Fruit fly (Drosophila melanogaster) whole organism, embryonic: Measurements from ENCODE around the gene PpV.
A peak's percentile ranks its signal among the peaks of the same experiment; 100 is the strongest.

Experiments used
- Atf-2 ChIP-seq: fragments of 200-800 bp; sonication (Bioruptor generic); optimal IDR thresholded peaks from 2 replicates; lab custom pipeline; 2016; ENCODE audit warnings: missing biosample characterization, missing genetic modification characterization
- Awh ChIP-seq: fragments of 200-800 bp; sonication (Bioruptor generic); IDR thresholded peaks from 2 replicates; pipeline ENCODE4, ENCODE4 v1.3.6; 2022; ENCODE audit warnings: missing biosample characterization, missing genetic modification characterization
- BEAF-32 ChIP-seq: fragments of 200-800 bp; sonication (Bioruptor generic); optimal IDR thresholded peaks from 3 replicates; lab custom pipeline; 2017; ENCODE audit warnings: missing biosample characterization, missing genetic modification characterization, mild to moderate bottlenecking, moderate library complexity, missing genetic modification reagents
- CG10321 ChIP-seq: fragments of 200-800 bp; sonication (Bioruptor generic); IDR thresholded peaks from 2 replicates; pipeline ENCODE4 v1.3.6; 2022; ENCODE audit warnings: missing biosample characterization, missing genetic modification characterization
- CG11456 ChIP-seq: fragments of 200-800 bp; sonication (Bioruptor generic); IDR thresholded peaks from 3 replicates; pipeline ENCODE4 v1.3.6; 2022; ENCODE audit warnings: missing biosample characterization, missing genetic modification characterization
- CG13624 ChIP-seq: fragments of 200-800 bp; sonication (Bioruptor generic); optimal IDR thresholded peaks from 2 replicates; lab custom pipeline; 2016; ENCODE audit warnings: missing biosample characterization, missing genetic modification characterization
- CG1647 ChIP-seq: fragments of 200-800 bp; sonication (Bioruptor generic); optimal IDR thresholded peaks from 3 replicates; lab custom pipeline; 2016; ENCODE audit warnings: missing biosample characterization, missing genetic modification characterization
- CG17912 ChIP-seq: fragments of 200-800 bp; sonication (Bioruptor generic); optimal IDR thresholded peaks from 2 replicates; lab custom pipeline; 2018; ENCODE audit warnings: missing biosample characterization, mild to moderate bottlenecking, missing genetic modification characterization
- CG18011 ChIP-seq: fragments of 200-800 bp; sonication (Bioruptor generic); optimal IDR thresholded peaks from 2 replicates; lab custom pipeline; 2017; ENCODE audit warnings: missing biosample characterization, missing genetic modification characterization, mild to moderate bottlenecking, moderate library complexity, missing genotype
- CG18476 ChIP-seq: fragments of 200-800 bp; sonication (Bioruptor generic); optimal IDR thresholded peaks from 2 replicates; lab custom pipeline; 2016; ENCODE audit warnings: missing biosample characterization, mild to moderate bottlenecking, missing genetic modification characterization
- CG2202 ChIP-seq: fragments of 200-800 bp; sonication (Bioruptor generic); optimal IDR thresholded peaks from 2 replicates; lab custom pipeline; 2018; ENCODE audit warnings: missing biosample characterization, mild to moderate bottlenecking, missing genetic modification characterization
- CG3065 ChIP-seq: fragments of 200-800 bp; sonication (Bioruptor generic); optimal IDR thresholded peaks from 2 replicates; lab custom pipeline; 2016; ENCODE audit warnings: missing biosample characterization, missing genetic modification characterization
- CG31365 ChIP-seq: fragments of 200-800 bp; sonication (Bioruptor generic); optimal IDR thresholded peaks from 2 replicates; lab custom pipeline; 2018; ENCODE audit warnings: missing biosample characterization, mild to moderate bottlenecking, missing genetic modification characterization
- CG3847 ChIP-seq: fragments of 200-800 bp; sonication (Bioruptor generic); IDR thresholded peaks from 2 replicates; pipeline ENCODE4 v1.3.6; 2022; ENCODE audit warnings: missing biosample characterization, missing genetic modification characterization
- CG4282 ChIP-seq: fragments of 200-800 bp; sonication (Bioruptor generic); optimal IDR thresholded peaks from 2 replicates; lab custom pipeline; 2016; ENCODE audit warnings: missing biosample characterization, missing genetic modification characterization
- CG4360 ChIP-seq: fragments of 200-800 bp; sonication (Bioruptor generic); IDR thresholded peaks from 2 replicates; pipeline ENCODE4 v1.3.6; 2022; ENCODE audit warnings: missing biosample characterization, missing genetic modification characterization
- CG6175 ChIP-seq: fragments of 200-800 bp; sonication (Bioruptor generic); IDR thresholded peaks from 3 replicates; pipeline ENCODE4 v1.3.6; 2022; ENCODE audit warnings: missing biosample characterization, missing genetic modification characterization
- CG7357 ChIP-seq: fragments of 200-800 bp; sonication (Bioruptor generic); IDR thresholded peaks from 3 replicates; pipeline ENCODE4 v1.3.6; 2022; ENCODE audit warnings: missing biosample characterization, missing genetic modification characterization
- CG7745 ChIP-seq: fragments of 200-800 bp; sonication (Bioruptor generic); optimal IDR thresholded peaks from 2 replicates; lab custom pipeline; 2018; ENCODE audit warnings: missing biosample characterization, mild to moderate bottlenecking, missing genetic modification characterization, moderate library complexity
- CG7786 ChIP-seq: fragments of 200-800 bp; sonication (Bioruptor generic); optimal IDR thresholded peaks from 2 replicates; lab custom pipeline; 2016; ENCODE audit warnings: missing biosample characterization, missing genetic modification characterization
- CG8478 ChIP-seq: fragments of >200 bp; optimal IDR thresholded peaks from 2 replicates; lab custom pipeline; 2018
- Dip2 ChIP-seq: fragments of 200-800 bp; sonication (Bioruptor generic); IDR thresholded peaks from 2 replicates; pipeline ENCODE4 v1.3.6; 2022; ENCODE audit warnings: missing biosample characterization, missing genetic modification characterization
- GATAe ChIP-seq: fragments of 200-800 bp; sonication (Bioruptor generic); conservative IDR thresholded peaks from 2 replicates; pipeline ENCODE4 v1.3.6; 2022; ENCODE audit warnings: missing biosample characterization, missing genetic modification characterization
- HmgZ ChIP-seq: fragments of 200-800 bp; sonication (Bioruptor generic); optimal IDR thresholded peaks from 2 replicates; lab custom pipeline; 2018; ENCODE audit warnings: missing biosample characterization, mild to moderate bottlenecking, missing genetic modification characterization
- Hr3 ChIP-seq: fragments of 200-800 bp; sonication (Bioruptor generic); optimal IDR thresholded peaks from 3 replicates; lab custom pipeline; 2016; ENCODE audit warnings: missing biosample characterization, missing genetic modification characterization
- Hr78 ChIP-seq, 2 experiments: fragments of 200-800 bp in 1 of 2; fragments of >200 bp in 1 of 2; sonication (Bioruptor generic) in 1 of 2; optimal IDR thresholded peaks; 2 replicates each; lab custom pipeline; 2017 to 2019; ENCODE audit warnings: missing biosample characterization in 2 of 2, missing genetic modification characterization in 2 of 2, mild to moderate bottlenecking in 1 of 2, moderate library complexity in 1 of 2
- Mad ChIP-seq: fragments of 200-800 bp; sonication (Bioruptor generic); optimal IDR thresholded peaks from 2 replicates; lab custom pipeline; 2016; ENCODE audit warnings: missing biosample characterization, missing genetic modification characterization
- Mes4 ChIP-seq: fragments of 200-800 bp; sonication (Bioruptor generic); optimal IDR thresholded peaks from 2 replicates; lab custom pipeline; 2016; ENCODE audit warnings: missing biosample characterization, missing genetic modification characterization
- NFAT ChIP-seq: fragments of 200-800 bp; sonication (Bioruptor generic); IDR thresholded peaks from 2 replicates; pipeline ENCODE4 v1.3.6; 2022; ENCODE audit warnings: missing biosample characterization, missing genetic modification characterization
- Nf-YC ChIP-seq: fragments of 200-800 bp; optimal IDR thresholded peaks from 3 replicates; lab custom pipeline; 2019; ENCODE audit warnings: missing biosample characterization, mild to moderate bottlenecking, missing genetic modification characterization, moderate library complexity
- Rfx ChIP-seq: fragments of 200-800 bp; sonication (Bioruptor generic); IDR thresholded peaks from 2 replicates; pipeline ENCODE4 v1.3.6; 2022; ENCODE audit warnings: missing biosample characterization, missing genetic modification characterization
- Sin3A ChIP-seq: fragments of >200 bp; optimal IDR thresholded peaks from 2 replicates; lab custom pipeline; 2018
- Six4 ChIP-seq: fragments of 200-800 bp; sonication (Bioruptor generic); optimal IDR thresholded peaks from 2 replicates; lab custom pipeline; 2016; ENCODE audit warnings: missing biosample characterization, missing genetic modification characterization
- Spps ChIP-seq: fragments of 200-800 bp; sonication (Bioruptor generic); optimal IDR thresholded peaks from 2 replicates; lab custom pipeline; 2018; ENCODE audit warnings: missing biosample characterization, mild to moderate bottlenecking, missing genetic modification characterization
- Sry-δ ChIP-seq: fragments of 200-800 bp; sonication (Bioruptor generic); optimal IDR thresholded peaks from 2 replicates; lab custom pipeline; 2016; ENCODE audit warnings: missing biosample characterization, missing genetic modification characterization
- Trl ChIP-seq, 3 experiments: fragments of >200 bp in 2 of 3; fragments of 200-800 bp in 1 of 3; sonication (Bioruptor generic) in 1 of 3; optimal IDR thresholded peaks; 2 replicates in 1 of 3; 3 replicates in 2 of 3; lab custom pipeline; 2016 to 2017; ENCODE audit warnings: missing biosample characterization in 1 of 3, missing genetic modification characterization in 1 of 3
- Usf ChIP-seq: fragments of 200-800 bp; sonication (Bioruptor generic); optimal IDR thresholded peaks from 2 replicates; lab custom pipeline; 2017; ENCODE audit warnings: missing genotype, missing biosample characterization, missing genetic modification characterization
- ash1 ChIP-seq: fragments of 200-800 bp; sonication (Bioruptor generic); optimal IDR thresholded peaks from 2 replicates; lab custom pipeline; 2018; ENCODE audit warnings: missing biosample characterization, mild to moderate bottlenecking, missing genetic modification characterization
- ato ChIP-seq: fragments of 200-800 bp; sonication (Bioruptor generic); IDR thresholded peaks from 2 replicates; pipeline ENCODE4 v1.3.6; 2022; ENCODE audit warnings: missing biosample characterization, missing genetic modification characterization; ENCODE audit not compliant: partially characterized antibody
- fu2 ChIP-seq: fragments of 200-800 bp; sonication (Bioruptor generic); optimal IDR thresholded peaks from 2 replicates; lab custom pipeline; 2016; ENCODE audit warnings: missing biosample characterization, missing genetic modification characterization
- grn ChIP-seq: fragments of 200-800 bp; sonication (Bioruptor generic); optimal IDR thresholded peaks from 3 replicates; lab custom pipeline; 2017; ENCODE audit warnings: missing biosample characterization, missing genetic modification characterization
- gsb ChIP-seq: fragments of 200-800 bp; sonication (Bioruptor generic); IDR thresholded peaks from 2 replicates; pipeline ENCODE4 v1.3.6; 2022; ENCODE audit warnings: missing biosample characterization, missing genetic modification characterization
- maf-S ChIP-seq: fragments of 200-800 bp; sonication (Bioruptor generic); optimal IDR thresholded peaks from 2 replicates; lab custom pipeline; 2016; ENCODE audit warnings: missing biosample characterization, missing genetic modification characterization
- odd ChIP-seq: fragments of 200-800 bp; sonication (Bioruptor generic); optimal IDR thresholded peaks from 2 replicates; lab custom pipeline; 2017; ENCODE audit warnings: missing biosample characterization, mild to moderate bottlenecking, missing genetic modification characterization
- p53 ChIP-seq: fragments of 200-800 bp; sonication (Bioruptor generic); optimal IDR thresholded peaks from 2 replicates; lab custom pipeline; 2016; ENCODE audit warnings: missing biosample characterization, missing genetic modification characterization
- rib ChIP-seq: fragments of 200-800 bp; sonication (Bioruptor generic); IDR thresholded peaks from 2 replicates; pipeline ENCODE4 v1.3.6; 2022; ENCODE audit warnings: missing biosample characterization, missing genetic modification characterization
- sna ChIP-seq: fragments of 200-800 bp; sonication (Bioruptor generic); IDR thresholded peaks from 2 replicates; pipeline ENCODE4 v1.3.6; 2022; ENCODE audit warnings: missing biosample characterization, missing genetic modification characterization; ENCODE audit not compliant: partially characterized antibody
- stwl ChIP-seq: fragments of 200-800 bp; sonication (Bioruptor generic); optimal IDR thresholded peaks from 3 replicates; lab custom pipeline; 2018; ENCODE audit warnings: missing biosample characterization, mild to moderate bottlenecking, missing genetic modification characterization, moderate library complexity
- tio ChIP-seq: fragments of 200-800 bp; sonication (Bioruptor generic); optimal IDR thresholded peaks from 2 replicates; lab custom pipeline; 2017; ENCODE audit warnings: missing biosample characterization, missing genetic modification characterization, inconsistent platforms
- unpg ChIP-seq: fragments of 200-800 bp; sonication (Bioruptor generic); optimal IDR thresholded peaks from 3 replicates; lab custom pipeline; 2018; ENCODE audit warnings: missing biosample characterization, mild to moderate bottlenecking, missing genetic modification characterization, moderate library complexity

PpV gene

dm6 chrX:6338738-6339614 is 33.7 kb downstream of the PpV start (continued):
- TF ChIP-seq HmgZ, result no peak
- no peak for TF ChIP-seq GATAe (GFP tag; lab: Robert Waterston, UW)
- TF ChIP-seq Hr78 (GFP tag; optimal IDR thresholded peaks at IDR 0.05; lab: Kevin White, UChicago), result peak in 1 of 2 experiments; percentile 9
- TF ChIP-seq BEAF-32, result no peak
- no peak for TF ChIP-seq odd (GFP tag; lab: Kevin White, UChicago)
- TF ChIP-seq CG6175, result no peak
- no peak for TF ChIP-seq CG10321 (GFP tag; lab: Robert Waterston, UW)
- 0 out of 2 replicates have a peak, but pooled peaks have one; percentile 13 for TF ChIP-seq CG3847
- TF ChIP-seq CG7745 (tag; lab: Kevin White, UChicago), result no peak
- TF ChIP-seq CG18011 (GFP tag; lab: Kevin White, UChicago), result no peak
- no peak for TF ChIP-seq CG3065 (GFP tag; lab: Kevin White, UChicago)
- no peak for TF ChIP-seq Nf-YC (tag; lab: Kevin White, UChicago)
- no peak for TF ChIP-seq Spps
- TF ChIP-seq Trl (optimal IDR thresholded peaks at IDR 0.05; lab: Kevin White, UChicago), result peak; percentile 50 to 72
- TF ChIP-seq Trl (GFP tag; optimal IDR thresholded peaks at IDR 0.05; lab: Kevin White, UChicago), result no peak
- TF ChIP-seq CG1647 (GFP tag; lab: Kevin White, UChicago), result no peak
- TF ChIP-seq CG7786 (GFP tag; lab: Kevin White, UChicago), result peak; percentile 31
- no peak for TF ChIP-seq Awh
- no peak for TF ChIP-seq Hr3
- no peak for TF ChIP-seq Dip2
- no peak for TF ChIP-seq CG17912 (GFP tag; lab: Kevin White, UChicago)
- TF ChIP-seq Usf (GFP tag; lab: Kevin White, UChicago), result no peak
- TF ChIP-seq CG13624 (GFP tag; lab: Kevin White, UChicago), result peak; percentile 22
- TF ChIP-seq CG8478 (lab: Kevin White, UChicago), result no peak
- no peak for TF ChIP-seq stwl (tag; lab: Kevin White, UChicago)
- TF ChIP-seq CG4360 (GFP tag; lab: Robert Waterston, UW), result no peak
- no peak for TF ChIP-seq Mes4
- TF ChIP-seq tio (GFP tag; lab: Kevin White, UChicago), result peak; percentile 11
- TF ChIP-seq Sry-δ (GFP tag; lab: Kevin White, UChicago), result no peak
- TF ChIP-seq NFAT (GFP tag; lab: Robert Waterston, UW), result 0 out of 2 replicates have a peak, but pooled peaks have one; percentile 4
- TF ChIP-seq Sin3A (lab: Kevin White, UChicago), result no peak
- TF ChIP-seq maf-S (GFP tag; lab: Kevin White, UChicago), result no peak
- TF ChIP-seq ash1 (GFP tag; lab: Kevin White, UChicago), result no peak
- no peak for TF ChIP-seq grn
- no peak for TF ChIP-seq p53 (GFP tag; lab: Kevin White, UChicago)
- TF ChIP-seq sna (GFP tag; lab: Robert Waterston, UW), result no peak
- no peak for TF ChIP-seq CG7357 (GFP tag; lab: Robert Waterston, UW)
- peak; percentile 0 for TF ChIP-seq unpg (GFP tag; lab: Kevin White, UChicago)
- TF ChIP-seq Atf-2, result no peak
- TF ChIP-seq Mad (GFP tag; lab: Kevin White, UChicago), result no peak
- TF ChIP-seq CG18476, result no peak
- TF ChIP-seq CG31365 (tag; lab: Kevin White, UChicago), result no peak
- no peak for TF ChIP-seq gsb (GFP tag; lab: Robert Waterston, UW)
- no peak for TF ChIP-seq CG4282 (GFP tag; lab: Kevin White, UChicago)
- no peak for TF ChIP-seq CG2202 (tag; lab: Kevin White, UChicago)
- TF ChIP-seq Six4 (GFP tag; lab: Kevin White, UChicago), result no peak
- TF ChIP-seq ato (GFP tag; lab: Robert Waterston, UW), result no peak
- 0 out of 3 replicates have a peak, but pooled peaks have one; percentile 39 for TF ChIP-seq CG11456 (GFP tag; lab: Robert Waterston, UW)
- peak; percentile 51 for TF ChIP-seq Rfx (GFP tag; lab: Robert Waterston, UW)
- no peak for TF ChIP-seq rib (GFP tag; lab: Robert Waterston, UW)
- TF ChIP-seq fu2 (GFP tag; lab: Kevin White, UChicago), result no peak
